Fruit fly (Drosophila melanogaster) Kc167 (cell line): Measurements from ENCODE around the gene CYLD.

ENCODE experiments used
- Myc ChIP-seq: fragments of >200 bp; optimal IDR thresholded peaks from 2 replicates; lab custom pipeline; 2017; ENCODE audit warnings: missing external identifiers
- Sin3A ChIP-seq: fragments of >200 bp; optimal IDR thresholded peaks from 2 replicates; lab custom pipeline; 2018; ENCODE audit warnings: missing external identifiers
- insv ChIP-seq: fragments of >200 bp; optimal IDR thresholded peaks from 3 replicates; lab custom pipeline; 2018; ENCODE audit warnings: missing external identifiers
- psq ChIP-seq: fragments of >200 bp; optimal IDR thresholded peaks from 2 replicates; lab custom pipeline; 2017; ENCODE audit warnings: missing external identifiers

dm6 chr2L:10291276-10291675, 8.4 kb downstream of the CYLD start:
- TF ChIP-seq insv (lab: Kevin White, UChicago): no peak
- TF ChIP-seq Myc: no peak
- TF ChIP-seq psq: no peak
- no peak for TF ChIP-seq Sin3A (lab: Kevin White, UChicago)
